Worm (Caenorhabditis elegans) whole organism, late embryonic: ENCODE results near the gene fbxa-27.

Source experiments
- ahr-1 ChIP-seq: sonication (generic microtip); optimal IDR thresholded peaks from 2 replicates; lab custom pipeline; 2016; ENCODE audit warnings: missing genetic modification characterization, missing compliant biosample characterization
- ama-1 ChIP-seq: fragments of 150-350 bp; optimal IDR thresholded peaks from 2 replicates; lab custom pipeline; 2014
- ceh-34 ChIP-seq: sonication (generic microtip); optimal IDR thresholded peaks from 2 replicates; lab custom pipeline; 2016; ENCODE audit warnings: mild to moderate bottlenecking, missing genetic modification characterization, missing compliant biosample characterization
- dmd-4 ChIP-seq: sonication (generic microtip); optimal IDR thresholded peaks from 2 replicates; lab custom pipeline; 2016; ENCODE audit warnings: borderline replicate concordance, missing genetic modification characterization, missing compliant biosample characterization
- hlh-6 ChIP-seq: sonication (generic microtip); optimal IDR thresholded peaks from 2 replicates; lab custom pipeline; 2016; ENCODE audit warnings: missing genotype, missing genetic modification characterization, missing compliant biosample characterization
- pha-2 ChIP-seq: sonication (generic microtip); optimal IDR thresholded peaks from 2 replicates; lab custom pipeline; 2017; ENCODE audit warnings: mild to moderate bottlenecking, missing genetic modification characterization, missing compliant biosample characterization
- unc-42 ChIP-seq: sonication (generic microtip); optimal IDR thresholded peaks from 2 replicates; lab custom pipeline; 2016; ENCODE audit warnings: missing genotype, missing genetic modification characterization, missing compliant biosample characterization

DNA sequence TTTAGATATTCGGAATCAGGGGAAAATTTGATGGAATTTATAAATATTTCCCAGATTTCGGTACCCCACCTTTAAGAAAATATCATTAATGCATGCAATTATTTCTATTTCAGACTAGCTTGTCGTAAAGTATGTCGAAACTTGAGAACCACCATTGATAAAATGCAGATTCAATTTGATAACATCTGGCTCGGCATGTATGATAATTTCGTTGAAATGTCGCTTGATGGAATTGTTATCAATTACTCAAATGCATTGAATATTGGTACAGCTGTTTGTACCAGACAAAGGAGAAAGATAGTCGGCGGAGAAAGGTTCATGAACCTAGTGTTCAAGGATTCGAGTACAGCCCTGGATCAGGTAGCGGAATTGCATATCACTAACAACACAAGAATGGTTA, 10.9 kb upstream of the fbxa-27 start, which contains the start of gene Y82E9BL.19:
- TF ChIP-seq ama-1, result no peak
- no peak for TF ChIP-seq pha-2 (tag; lab: Kevin White, UChicago)
- TF ChIP-seq dmd-4 (tag; lab: Kevin White, UChicago), result no peak
- no peak for TF ChIP-seq unc-42 (tag; lab: Kevin White, UChicago)
- TF ChIP-seq ceh-34 (tag; lab: Kevin White, UChicago), result no peak
- no peak for TF ChIP-seq ahr-1 (tag; lab: Kevin White, UChicago)
- TF ChIP-seq hlh-6 (tag; lab: Kevin White, UChicago), result no peak
